Worm (Caenorhabditis elegans): ENCODE measurements around the gene sre-39.

sre-39 gene

ce11 chrII:4672584-4673110, 14.4 kb upstream of the sre-39 start, which contains the start of the genes clec-140 and hmg-11:
TSS of gene clec-140 (plus strand) at chrII:4673060.
TSS of gene hmg-11 (plus strand) at chrII:4673085.
- TF ChIP-seq ceh-2 (tag; optimal IDR thresholded peaks at IDR 0.05) = no peak
- TF ChIP-seq K09A11.1 (tag; optimal IDR thresholded peaks at IDR 0.05; ENCODE audit: insufficient read depth) = no peak
- peak; percentile 54 for TF ChIP-seq hlh-30 (tag; optimal IDR thresholded peaks at IDR 0.05; ENCODE audit: insufficient read depth)
- no peak for TF ChIP-seq ztf-16 (tag; optimal IDR thresholded peaks at IDR 0.05)
- peak; percentile 71 for TF ChIP-seq tbx-2 (tag; optimal IDR thresholded peaks at IDR 0.05)
- peak; percentile 33; the same call in 1 of the 2 replicates for TF ChIP-seq sox-2 (GFP tag; IDR thresholded peaks at IDR 0.05)
- no peak for TF ChIP-seq pha-4 (tag; optimal IDR thresholded peaks at IDR 0.05)
- peak; percentile 64 for TF ChIP-seq nfya-1 (tag; optimal IDR thresholded peaks at IDR 0.05)
- peak; percentile 17 for TF ChIP-seq ceh-18 (tag; optimal IDR thresholded peaks at IDR 0.05)
- TF ChIP-seq rnt-1 (tag; optimal IDR thresholded peaks at IDR 0.05) = peak; percentile 68
- TF ChIP-seq unc-42 (tag; optimal IDR thresholded peaks at IDR 0.05) = peak; percentile 93
- no peak for TF ChIP-seq tbx-7 (tag; optimal IDR thresholded peaks at IDR 0.05)
- TF ChIP-seq ceh-31 (tag; optimal IDR thresholded peaks at IDR 0.05) = peak; percentile 63
- TF ChIP-seq ref-2 (tag; optimal IDR thresholded peaks at IDR 0.05) = peak; percentile 57
- TF ChIP-seq syd-9 (tag; optimal IDR thresholded peaks at IDR 0.05) = peak; percentile 37
- no peak for TF ChIP-seq unc-3 (GFP tag; conservative IDR thresholded peaks at IDR 0.05)
- no peak for TF ChIP-seq unc-3 (tag; optimal IDR thresholded peaks at IDR 0.05)
- no peak for TF ChIP-seq madf-2 (tag; optimal IDR thresholded peaks at IDR 0.05)
- TF ChIP-seq nhr-232 (tag; optimal IDR thresholded peaks at IDR 0.05) = no peak
- no peak for TF ChIP-seq hlh-6 (tag; optimal IDR thresholded peaks at IDR 0.05)
- no peak for TF ChIP-seq ceh-6 (GFP tag; optimal IDR thresholded peaks at IDR 0.05)
- TF ChIP-seq sox-4 (tag; optimal IDR thresholded peaks at IDR 0.05) = no peak
- TF ChIP-seq ceh-48 (tag; optimal IDR thresholded peaks at IDR 0.05) = peak; percentile 39
- TF ChIP-seq eyg-1 (tag; optimal IDR thresholded peaks at IDR 0.05) = peak; percentile 12
- TF ChIP-seq hlh-8 (tag; optimal IDR thresholded peaks at IDR 0.05) = peak; percentile 52
- TF ChIP-seq fax-1 (tag; optimal IDR thresholded peaks at IDR 0.05) = no peak
- no peak for TF ChIP-seq F13H6.1 (tag; optimal IDR thresholded peaks at IDR 0.05)
- no peak for TF ChIP-seq C08G9.2 (tag; optimal IDR thresholded peaks at IDR 0.05)
- TF ChIP-seq hlh-15 (tag; optimal IDR thresholded peaks at IDR 0.05) = no peak
- no peak for TF ChIP-seq ceh-22 (tag; optimal IDR thresholded peaks at IDR 0.05)
- TF ChIP-seq mec-3 (tag; optimal IDR thresholded peaks at IDR 0.05; ENCODE audit: borderline replicate concordance) = no peak
- TF ChIP-seq ceh-14 (tag; optimal IDR thresholded peaks at IDR 0.05) = peak; percentile 63
- peak; percentile 31 for TF ChIP-seq lim-6 (tag; optimal IDR thresholded peaks at IDR 0.05)
- no peak for TF ChIP-seq ttx-3 (tag; optimal IDR thresholded peaks at IDR 0.05)
- TF ChIP-seq hlh-13 (GFP tag; optimal IDR thresholded peaks at IDR 0.05) = no peak
- TF ChIP-seq ets-4 (tag; optimal IDR thresholded peaks at IDR 0.05) = no peak
- no peak for TF ChIP-seq ceh-34 (tag; optimal IDR thresholded peaks at IDR 0.05)
- peak; percentile 43 for TF ChIP-seq elt-2 (tag; optimal IDR thresholded peaks at IDR 0.05)

ce11 chrII:4673242-4673641, 13.8 kb upstream of the sre-39 start:
- TF ChIP-seq C08G9.2 (tag; optimal IDR thresholded peaks at IDR 0.05) (no peak), pros-1 (tag; optimal IDR thresholded peaks at IDR 0.05) (no peak), hlh-8 (tag; optimal IDR thresholded peaks at IDR 0.05) (no peak), fkh-6 (tag; optimal IDR thresholded peaks at IDR 0.05) (no peak), sox-4 (tag; optimal IDR thresholded peaks at IDR 0.05) (no peak), npax-4 (tag; optimal IDR thresholded peaks at IDR 0.05) (no peak), unc-55 (GFP tag; optimal IDR thresholded peaks at IDR 0.05) (no peak), K02D7.2 (tag; optimal IDR thresholded peaks at IDR 0.05) (no peak), ttx-3 (tag; optimal IDR thresholded peaks at IDR 0.05) (no peak), unc-3 (GFP tag; conservative IDR thresholded peaks at IDR 0.05) (no peak), unc-3 (tag; optimal IDR thresholded peaks at IDR 0.05) (no peak)
